Fruit fly (Drosophila melanogaster) whole organism: ENCODE data around the gene Ppm1.

Experiments used
- Dll ChIP-seq: fragments of >200 bp; optimal IDR thresholded peaks from 2 replicates; lab custom pipeline; 2017
- psq ChIP-seq: fragments of >200 bp; optimal IDR thresholded peaks from 2 replicates; lab custom pipeline; 2017

DNA sequence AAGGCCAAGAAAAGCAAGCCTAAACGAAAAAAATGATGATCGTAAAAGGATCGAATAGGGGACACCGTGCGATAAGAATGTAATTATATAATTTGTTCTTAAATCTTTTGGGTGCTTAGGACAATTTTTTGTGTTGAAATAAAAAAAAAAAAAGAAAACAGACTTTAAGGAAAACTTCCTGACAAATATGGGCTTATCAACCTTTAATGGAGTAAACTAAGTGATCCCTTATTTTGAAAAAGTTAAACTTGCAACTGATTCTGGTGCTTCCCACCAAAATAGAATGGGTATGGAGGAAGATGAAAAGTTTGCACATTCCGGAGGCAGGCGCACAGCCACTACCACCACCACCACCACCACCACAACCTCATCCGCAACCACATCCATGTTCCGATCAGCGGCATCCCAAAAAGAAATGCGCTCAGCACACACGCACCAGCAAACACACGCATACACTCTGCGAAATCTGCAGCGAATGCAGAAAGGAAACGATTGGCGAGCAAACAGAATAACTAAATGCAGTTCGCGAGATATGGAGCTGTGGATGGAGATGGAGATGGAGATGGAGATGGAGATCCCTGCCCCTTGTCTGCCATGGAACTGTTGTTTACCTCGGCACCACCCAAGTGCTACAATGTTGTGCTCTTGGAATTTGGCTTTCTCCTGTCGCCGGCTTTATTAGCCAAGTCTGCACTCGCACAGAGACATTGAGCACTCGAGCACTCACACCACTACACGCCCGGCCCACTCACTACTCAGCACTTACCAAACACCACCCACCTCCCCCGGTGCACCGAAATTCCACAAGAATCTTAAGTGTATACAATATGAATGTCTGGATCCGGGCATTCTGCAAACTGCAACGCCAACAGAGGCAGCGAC lies 38.5 kb downstream of the Ppm1 start:
- no peak for TF ChIP-seq psq (lab: Kevin White, UChicago)
- TF ChIP-seq Dll = no peak
